Worm (Caenorhabditis elegans) whole organism, midembryonic: Measurements from ENCODE around the gene F16B12.7.

ENCODE experiments used
- T22C8.4 ChIP-seq: fragments of 200-800 bp; sonication (Bioruptor generic); IDR thresholded peaks from 2 replicates; pipeline ENCODE4 v1.3.6; 2022; ENCODE audit warnings: missing genetic modification characterization, missing compliant biosample characterization
- ztf-23 ChIP-seq: fragments of 200-800 bp; sonication (Bioruptor generic); IDR thresholded peaks from 2 replicates; pipeline ENCODE4 v1.3.6; 2022; ENCODE audit warnings: missing genetic modification reagents, missing genetic modification characterization, missing compliant biosample characterization

DNA sequence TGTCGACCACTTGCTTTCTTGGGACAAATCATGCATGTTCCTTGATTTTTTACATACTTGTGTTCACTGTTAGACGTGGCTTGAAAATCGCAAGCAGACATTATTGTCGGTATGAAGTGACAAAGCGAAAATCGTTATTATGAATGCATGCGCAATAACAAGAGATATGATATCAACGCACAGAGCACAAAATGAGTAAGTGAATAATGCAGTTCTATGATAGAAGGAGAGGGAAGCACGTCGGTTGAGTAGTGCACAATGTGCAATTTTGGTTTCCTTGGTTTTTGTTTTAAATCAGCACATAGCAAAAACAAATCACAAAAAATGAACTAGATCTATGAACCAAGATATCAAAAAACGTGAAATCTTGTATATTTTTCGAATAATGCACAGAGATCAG, 5.0 kb downstream of the F16B12.7 start, which contains the start of gene nhr-281:
- TF ChIP-seq T22C8.4 (no peak), ztf-23 (GFP tag; lab: Robert Waterston, UW) (no peak)
